Fruit fly (Drosophila melanogaster) whole organism, embryonic: Measurements from ENCODE around the gene CG10809.
A peak's percentile ranks its signal among the peaks of the same experiment; 100 is the strongest.

Experiments
- CG11247 ChIP-seq: fragments of 200-800 bp; sonication (Bioruptor generic); IDR thresholded peaks from 2 replicates; pipeline ENCODE4 v1.3.6; 2022; ENCODE audit warnings: missing biosample characterization, missing genetic modification characterization
- CG11696 ChIP-seq: fragments of 200-800 bp; sonication (Bioruptor generic); IDR thresholded peaks from 2 replicates; pipeline ENCODE4 v1.3.6; 2022; ENCODE audit warnings: missing biosample characterization, missing genetic modification characterization
- CG11723 ChIP-seq: fragments of 200-800 bp; sonication (Bioruptor generic); optimal IDR thresholded peaks from 2 replicates; lab custom pipeline; 2017; ENCODE audit warnings: missing biosample characterization, mild to moderate bottlenecking, missing genetic modification characterization
- CG12769 ChIP-seq: fragments of 200-800 bp; sonication (Bioruptor generic); optimal IDR thresholded peaks from 2 replicates; lab custom pipeline; 2019; ENCODE audit warnings: missing biosample characterization, mild to moderate bottlenecking, missing genetic modification characterization, moderate library complexity
- CG13123 ChIP-seq: fragments of 200-800 bp; sonication (Bioruptor generic); optimal IDR thresholded peaks from 2 replicates; lab custom pipeline; 2016; ENCODE audit warnings: missing biosample characterization, missing genetic modification characterization
- CG13287 ChIP-seq: fragments of 200-800 bp; sonication (Bioruptor generic); IDR thresholded peaks from 2 replicates; pipeline ENCODE4 v1.3.6; 2022; ENCODE audit warnings: missing biosample characterization, missing genetic modification characterization; ENCODE audit not compliant: partially characterized antibody
- CG15011 ChIP-seq: fragments of 200-800 bp; sonication (Bioruptor generic); optimal IDR thresholded peaks from 3 replicates; lab custom pipeline; 2018; ENCODE audit warnings: missing biosample characterization, mild to moderate bottlenecking, missing genetic modification characterization
- CG16813 ChIP-seq: fragments of 200-800 bp; sonication (Bioruptor generic); IDR thresholded peaks from 3 replicates; pipeline ENCODE4 v1.3.6; 2022; ENCODE audit warnings: missing biosample characterization, missing genetic modification characterization; ENCODE audit not compliant: partially characterized antibody
- CG17802 ChIP-seq: fragments of 200-800 bp; sonication (Bioruptor generic); optimal IDR thresholded peaks from 2 replicates; lab custom pipeline; 2018; ENCODE audit warnings: missing biosample characterization, mild to moderate bottlenecking, missing genetic modification characterization, moderate library complexity
- CG18262 ChIP-seq: fragments of 200-800 bp; optimal IDR thresholded peaks from 3 replicates; lab custom pipeline; 2019; ENCODE audit warnings: missing biosample characterization, mild to moderate bottlenecking, missing genetic modification characterization, moderate library complexity
- CG2202 ChIP-seq: fragments of 200-800 bp; sonication (Bioruptor generic); optimal IDR thresholded peaks from 2 replicates; lab custom pipeline; 2018; ENCODE audit warnings: missing biosample characterization, mild to moderate bottlenecking, missing genetic modification characterization
- CG4404 ChIP-seq: fragments of 200-800 bp; sonication (Bioruptor generic); IDR thresholded peaks from 2 replicates; pipeline ENCODE4 v1.3.6; 2022; ENCODE audit warnings: missing biosample characterization, missing genetic modification characterization
- CG6175 ChIP-seq: fragments of 200-800 bp; sonication (Bioruptor generic); IDR thresholded peaks from 3 replicates; pipeline ENCODE4 v1.3.6; 2022; ENCODE audit warnings: missing biosample characterization, missing genetic modification characterization
- CG6791 ChIP-seq: fragments of 200-800 bp; sonication (Bioruptor generic); IDR thresholded peaks from 3 replicates; pipeline ENCODE4 v1.3.6; 2022; ENCODE audit warnings: missing biosample characterization, missing genetic modification characterization; ENCODE audit not compliant: partially characterized antibody
- CG7556 ChIP-seq: fragments of 200-800 bp; sonication (Bioruptor generic); optimal IDR thresholded peaks from 2 replicates; lab custom pipeline; 2017; ENCODE audit warnings: missing biosample characterization, mild to moderate bottlenecking, missing genetic modification characterization
- CG7928 ChIP-seq: fragments of 200-800 bp; sonication (Bioruptor generic); optimal IDR thresholded peaks from 2 replicates; lab custom pipeline; 2017; ENCODE audit warnings: missing biosample characterization, mild to moderate bottlenecking, missing genetic modification characterization
- CG7987 ChIP-seq: fragments of 200-800 bp; sonication (Bioruptor generic); optimal IDR thresholded peaks from 2 replicates; lab custom pipeline; 2018; ENCODE audit warnings: missing biosample characterization, mild to moderate bottlenecking, missing genetic modification characterization, moderate library complexity
- CG8290 ChIP-seq, 3 experiments: fragments of 200-800 bp; sonication (Bioruptor generic); optimal IDR thresholded peaks; 2 replicates each; lab custom pipeline; 2016 to 2019; ENCODE audit warnings: missing biosample characterization in 3 of 3, missing genetic modification characterization in 3 of 3, mild to moderate bottlenecking in 2 of 3, moderate library complexity in 1 of 3
- CG8924 ChIP-seq: fragments of 200-800 bp; optimal IDR thresholded peaks from 3 replicates; lab custom pipeline; 2019; ENCODE audit warnings: missing biosample characterization, mild to moderate bottlenecking, missing genetic modification characterization, moderate library complexity
- Camta ChIP-seq: fragments of 200-800 bp; sonication (Bioruptor generic); optimal IDR thresholded peaks from 2 replicates; lab custom pipeline; 2016; ENCODE audit warnings: missing biosample characterization, missing genetic modification characterization
- Deaf1 ChIP-seq: fragments of 200-800 bp; optimal IDR thresholded peaks from 3 replicates; lab custom pipeline; 2019; ENCODE audit warnings: missing biosample characterization, mild to moderate bottlenecking, missing genetic modification characterization, moderate library complexity
- Gsc ChIP-seq: fragments of 200-800 bp; sonication (Bioruptor generic); IDR thresholded peaks from 2 replicates; pipeline ENCODE4 v1.3.6; 2022; ENCODE audit warnings: missing biosample characterization, missing genetic modification characterization
- Gug ChIP-seq: fragments of 200-800 bp; sonication (Bioruptor generic); IDR thresholded peaks from 4 replicates; pipeline ENCODE4 v1.3.6; 2022; ENCODE audit warnings: missing biosample characterization, missing genetic modification characterization
- Hr51 ChIP-seq, 2 experiments: fragments of 200-800 bp; sonication (Bioruptor generic); optimal IDR thresholded peaks; 2 replicates in 1 of 2; 3 replicates in 1 of 2; lab custom pipeline; 2016 to 2018; ENCODE audit warnings: missing biosample characterization in 2 of 2, missing genetic modification characterization in 2 of 2, mild to moderate bottlenecking in 1 of 2, moderate library complexity in 1 of 2
- Ravus ChIP-seq: fragments of 200-800 bp; sonication (Bioruptor generic); IDR thresholded peaks from 2 replicates; pipeline ENCODE4 v1.3.6; 2022; ENCODE audit warnings: missing biosample characterization, missing genetic modification characterization
- Sox102F ChIP-seq: fragments of 200-800 bp; sonication (Bioruptor generic); optimal IDR thresholded peaks from 2 replicates; lab custom pipeline; 2018; ENCODE audit warnings: missing biosample characterization, mild to moderate bottlenecking, missing genetic modification characterization, moderate library complexity
- YL-1 ChIP-seq: fragments of 200-800 bp; sonication (Bioruptor generic); optimal IDR thresholded peaks from 3 replicates; lab custom pipeline; 2017; ENCODE audit warnings: missing biosample characterization, mild to moderate bottlenecking, missing genetic modification characterization
- ap ChIP-seq: fragments of 200-800 bp; sonication (Bioruptor generic); IDR thresholded peaks from 2 replicates; pipeline ENCODE4 v1.3.6; 2022; ENCODE audit warnings: missing biosample characterization, missing genetic modification characterization
- bsh ChIP-seq, 2 experiments: fragments of 200-800 bp; sonication (Bioruptor generic); optimal IDR thresholded peaks; 2 replicates each; lab custom pipeline; 2017 to 2018; ENCODE audit warnings: mild to moderate bottlenecking in 2 of 2, missing biosample characterization in 2 of 2, missing genetic modification characterization in 2 of 2, moderate library complexity in 1 of 2
- crc ChIP-seq: fragments of 200-800 bp; sonication (Bioruptor generic); optimal IDR thresholded peaks from 2 replicates; lab custom pipeline; 2016; ENCODE audit warnings: missing biosample characterization, missing genetic modification characterization
- croc ChIP-seq: fragments of 200-800 bp; sonication (Bioruptor generic); conservative IDR thresholded peaks from 3 replicates; pipeline ENCODE4 v1.3.6; 2022; ENCODE audit warnings: missing biosample characterization, missing genetic modification characterization
- dan ChIP-seq: fragments of 200-800 bp; sonication (Bioruptor generic); IDR thresholded peaks from 2 replicates; pipeline ENCODE4 v1.3.6; 2022; ENCODE audit warnings: missing biosample characterization, missing genetic modification characterization
- dysf ChIP-seq: fragments of 200-800 bp; sonication (Bioruptor generic); IDR thresholded peaks from 3 replicates; pipeline ENCODE4 v1.3.6; 2022; ENCODE audit warnings: missing biosample characterization, missing genetic modification characterization
- emc ChIP-seq: fragments of 200-800 bp; sonication (Bioruptor generic); optimal IDR thresholded peaks from 2 replicates; lab custom pipeline; 2016; ENCODE audit warnings: missing biosample characterization, missing genetic modification characterization
- en ChIP-seq: fragments of 200-800 bp; sonication (Bioruptor generic); optimal IDR thresholded peaks from 2 replicates; lab custom pipeline; 2016; ENCODE audit warnings: missing biosample characterization, missing genetic modification characterization
- h ChIP-seq: fragments of >200 bp; optimal IDR thresholded peaks from 2 replicates; lab custom pipeline; 2017
- lola ChIP-seq, 3 experiments: fragments of >200 bp in 2 of 3; fragments of 200-800 bp in 1 of 3; sonication (Bioruptor generic) in 1 of 3; optimal IDR thresholded peaks; 2 replicates each; lab custom pipeline; 2017 to 2019; ENCODE audit warnings: missing biosample characterization in 3 of 3, missing genetic modification characterization in 3 of 3, mild to moderate bottlenecking in 1 of 3, moderate library complexity in 1 of 3
- otp ChIP-seq: fragments of 200-800 bp; sonication (Bioruptor generic); IDR thresholded peaks from 3 replicates; pipeline ENCODE4, ENCODE4 v1.3.6; 2022; ENCODE audit warnings: missing biosample characterization, missing genetic modification characterization
- repo ChIP-seq: fragments of 200-800 bp; sonication (Bioruptor generic); optimal IDR thresholded peaks from 2 replicates; lab custom pipeline; 2016; ENCODE audit warnings: missing biosample characterization, missing genetic modification characterization
- ro ChIP-seq: fragments of 200-800 bp; sonication (Bioruptor generic); IDR thresholded peaks from 2 replicates; pipeline ENCODE4 v1.3.6; 2022; ENCODE audit warnings: missing biosample characterization, missing genetic modification characterization
- run ChIP-seq: fragments of 200-800 bp; sonication (Bioruptor generic); optimal IDR thresholded peaks from 3 replicates; lab custom pipeline; 2018; ENCODE audit warnings: missing biosample characterization, mild to moderate bottlenecking, missing genetic modification characterization
- slp2 ChIP-seq: fragments of 200-800 bp; sonication (Bioruptor generic); optimal IDR thresholded peaks from 2 replicates; lab custom pipeline; 2016; ENCODE audit warnings: missing biosample characterization, missing genetic modification characterization
- stwl ChIP-seq: fragments of 200-800 bp; sonication (Bioruptor generic); optimal IDR thresholded peaks from 3 replicates; lab custom pipeline; 2018; ENCODE audit warnings: missing biosample characterization, mild to moderate bottlenecking, missing genetic modification characterization, moderate library complexity
- tgo ChIP-seq: fragments of 200-800 bp; sonication (Bioruptor generic); IDR thresholded peaks from 3 replicates; pipeline ENCODE4 v1.3.6; 2022; ENCODE audit warnings: missing biosample characterization, missing genetic modification characterization
- tna ChIP-seq: fragments of 200-800 bp; sonication (Bioruptor generic); IDR thresholded peaks from 2 replicates; pipeline ENCODE4 v1.3.6; 2022; ENCODE audit warnings: missing biosample characterization, missing genetic modification characterization; ENCODE audit not compliant: partially characterized antibody
- toy ChIP-seq: fragments of 200-800 bp; sonication (Bioruptor generic); IDR thresholded peaks from 2 replicates; pipeline ENCODE4 v1.3.6; 2022; ENCODE audit warnings: missing biosample characterization, missing genetic modification characterization
- vvl ChIP-seq: fragments of 200-800 bp; sonication (Bioruptor generic); IDR thresholded peaks from 2 replicates; pipeline ENCODE4 v1.3.6; 2022; ENCODE audit warnings: missing biosample characterization, missing genetic modification characterization
- zfh1 ChIP-seq: fragments of 200-800 bp; sonication (Bioruptor generic); IDR thresholded peaks from 3 replicates; pipeline ENCODE4 v1.3.6; 2022; ENCODE audit warnings: missing biosample characterization, missing genetic modification characterization
- zfh2 ChIP-seq: fragments of 200-800 bp; sonication (Bioruptor generic); optimal IDR thresholded peaks from 2 replicates; lab custom pipeline; 2016; ENCODE audit warnings: missing biosample characterization, missing genetic modification characterization

The CG10809 gene

DNA sequence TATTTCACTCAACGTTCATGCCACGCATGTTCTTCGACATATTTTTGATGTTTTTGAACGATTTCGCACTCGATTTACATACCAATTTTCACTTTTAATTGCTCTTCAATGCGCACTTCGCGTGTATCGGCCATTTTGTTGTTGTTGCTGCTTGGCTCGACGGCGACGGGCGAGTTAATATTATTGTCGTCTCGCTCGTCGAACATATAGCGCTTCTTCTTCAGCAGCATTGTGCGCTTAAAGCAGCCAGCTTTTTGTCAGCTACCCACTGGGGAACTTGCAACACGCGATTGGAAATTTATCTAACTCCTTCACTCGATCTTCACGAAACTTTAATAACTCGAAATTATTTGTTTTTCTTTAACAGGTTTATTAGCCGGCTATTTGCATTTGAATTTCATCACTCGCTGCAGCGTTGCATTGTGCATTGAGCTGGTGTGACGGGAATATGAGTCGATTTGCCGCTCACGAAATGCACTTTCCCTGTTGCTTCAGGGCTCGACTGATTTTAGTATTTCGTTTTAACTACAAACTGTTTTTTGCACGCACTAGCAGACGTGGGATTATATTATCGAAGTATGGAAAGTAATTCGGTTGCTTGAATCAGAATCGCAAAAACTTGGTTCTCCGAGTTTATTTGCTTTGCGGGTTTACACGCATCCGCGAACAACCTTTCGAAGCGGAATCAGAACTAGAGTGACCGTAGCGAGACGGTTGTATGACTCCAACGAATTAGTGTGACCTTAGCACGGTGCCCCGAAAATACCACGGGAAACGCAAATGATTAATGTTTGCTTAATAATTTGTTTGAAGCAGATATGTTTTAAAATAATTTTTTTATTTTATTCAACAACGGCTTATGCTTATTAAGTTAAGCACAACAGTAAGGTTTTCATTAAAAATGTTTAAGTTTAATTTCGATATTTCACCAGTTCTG is 4.8 kb downstream of the CG10809 start, which contains the start of gene RasGAP1 (continued):
- TF ChIP-seq CG7987 (GFP tag; lab: Kevin White, UChicago) (no peak), ap (GFP tag; lab: Robert Waterston, UW) (no peak), Sox102F (GFP tag; lab: Kevin White, UChicago) (no peak), CG11247 (no peak), emc (GFP tag; lab: Kevin White, UChicago) (no peak), tgo (no peak), slp2 (GFP tag; lab: Kevin White, UChicago) (no peak), run (tag; lab: Kevin White, UChicago) (no peak), CG13123 (no peak), croc (GFP tag; lab: Robert Waterston, UW) (no peak), lola (GFP tag; optimal IDR thresholded peaks at IDR 0.05; lab: Kevin White, UChicago) (no peak), crc (GFP tag; lab: Kevin White, UChicago) (peak; percentile 7), CG11723 (GFP tag; lab: Kevin White, UChicago) (no peak), CG8290 (GFP tag; optimal IDR thresholded peaks at IDR 0.05; lab: Kevin White, UChicago) (no peak), CG8290 (tag; optimal IDR thresholded peaks at IDR 0.05; lab: Kevin White, UChicago) (peak; percentile 37 to 59), h (no peak), stwl (tag; lab: Kevin White, UChicago) (peak; percentile 43), CG17802 (tag; lab: Kevin White, UChicago) (peak; percentile 11), CG6175 (peak; percentile 100), CG15011 (GFP tag; lab: Kevin White, UChicago) (no peak), dan (GFP tag; lab: Robert Waterston, UW) (no peak), dysf (GFP tag; lab: Robert Waterston, UW) (no peak), CG12769 (tag; lab: Kevin White, UChicago) (peak; percentile 27), CG16813 (GFP tag; lab: Robert Waterston, UW) (peak; percentile 40; the same call in 1 of the 3 replicates), CG4404 (GFP tag; lab: Robert Waterston, UW) (no peak), CG8924 (tag; lab: Kevin White, UChicago) (no peak), zfh2 (no peak), bsh (GFP tag; optimal IDR thresholded peaks at IDR 0.05; lab: Kevin White, UChicago) (no peak), Hr51 (GFP tag; optimal IDR thresholded peaks at IDR 0.05; lab: Kevin White, UChicago) (no peak), CG11696 (no peak), ro (GFP tag; lab: Robert Waterston, UW) (no peak), Deaf1 (no peak), zfh1 (GFP tag; lab: Robert Waterston, UW) (peak; percentile 37; the same call in 1 of the 3 replicates), YL-1 (GFP tag; lab: Kevin White, UChicago) (no peak), CG2202 (no peak), CG7556 (GFP tag; lab: Kevin White, UChicago) (no peak), CG13287 (peak; percentile 59), Gsc (GFP tag; lab: Robert Waterston, UW) (no peak), vvl (peak; percentile 51), repo (GFP tag; lab: Kevin White, UChicago) (no peak), tna (no peak), CG18262 (tag; lab: Kevin White, UChicago) (no peak), Gug (GFP tag; lab: Robert Waterston, UW) (no peak), en (no peak), Camta (no peak), toy (GFP tag; lab: Robert Waterston, UW) (no peak), CG6791 (peak; percentile 53; the same call in 2 of the 3 replicates), Ravus (GFP tag; lab: Robert Waterston, UW) (no peak), CG7928 (GFP tag; lab: Kevin White, UChicago) (no peak), otp (no peak)
